Worm (Caenorhabditis elegans) whole organism, L4 larva: Measurements from ENCODE around the gene ZK512.11.

Source experiments
- F44E2.7 ChIP-seq: fragments of 200-800 bp; sonication (Bioruptor generic); IDR thresholded peaks from 2 replicates; pipeline ENCODE4 v2.1.2; 2022; ENCODE audit warnings: missing genetic modification characterization, missing compliant biosample characterization
- ceh-32 ChIP-seq: sonication (generic microtip); optimal IDR thresholded peaks from 2 replicates; lab custom pipeline; 2016; ENCODE audit warnings: mild to moderate bottlenecking, missing genetic modification characterization, missing compliant biosample characterization; ENCODE audit not compliant: poor library complexity
- dpl-1 ChIP-seq: fragments of 150-350 bp; optimal IDR thresholded peaks from 2 replicates; lab custom pipeline; 2014; ENCODE audit warnings: missing biosample characterization, missing genetic modification reagents, missing genetic modification characterization
- egl-43 ChIP-seq: fragments of 200-800 bp; sonication (Bioruptor generic); IDR thresholded peaks from 2 replicates; pipeline ENCODE4 v1.3.6; 2022; ENCODE audit warnings: missing genetic modification reagents, missing genetic modification characterization, missing compliant biosample characterization
- lin-1 ChIP-seq: fragments of 200-800 bp; sonication (Bioruptor generic); IDR thresholded peaks from 2 replicates; pipeline ENCODE4 v1.3.6; 2022; ENCODE audit warnings: missing genetic modification reagents, missing genetic modification characterization, missing compliant biosample characterization
- lin-13 ChIP-seq: fragments of 150-350 bp; optimal IDR thresholded peaks from 2 replicates; lab custom pipeline; 2014; ENCODE audit warnings: missing biosample characterization, missing genetic modification reagents, missing genetic modification characterization
- lin-39 ChIP-seq: fragments of 150-350 bp; optimal IDR thresholded peaks from 2 replicates; lab custom pipeline; 2014; ENCODE audit warnings: missing biosample characterization, missing genetic modification reagents, missing genetic modification characterization
- lsy-2 ChIP-seq, 2 experiments: fragments of 150-350 bp in 1 of 2; sonication (generic microtip) in 1 of 2; optimal IDR thresholded peaks; 2 replicates each; lab custom pipeline; 2014 to 2017; ENCODE audit warnings: missing biosample characterization in 2 of 2, missing genetic modification characterization in 2 of 2
- mdt-29 ChIP-seq: fragments of 200-800 bp; sonication (Bioruptor generic); IDR thresholded peaks from 2 replicates; pipeline ENCODE4 v1.3.6; 2022; ENCODE audit warnings: missing genetic modification reagents, missing genetic modification characterization, missing compliant biosample characterization
- mes-2 ChIP-seq: sonication (generic microtip); optimal IDR thresholded peaks from 2 replicates; lab custom pipeline; 2016; ENCODE audit warnings: missing genotype, mild to moderate bottlenecking, missing genetic modification characterization, missing compliant biosample characterization; ENCODE audit not compliant: poor library complexity, severe bottlenecking
- nhr-102 ChIP-seq: sonication (generic microtip); optimal IDR thresholded peaks from 2 replicates; lab custom pipeline; 2016; ENCODE audit warnings: mild to moderate bottlenecking, missing genetic modification characterization, moderate library complexity, missing compliant biosample characterization
- nhr-77 ChIP-seq: fragments of 150-350 bp; optimal IDR thresholded peaks from 2 replicates; lab custom pipeline; 2014; ENCODE audit warnings: missing biosample characterization, missing genetic modification characterization
- pha-4 ChIP-seq, 2 experiments: fragments of 150-350 bp in 1 of 2; fragments of 200-800 bp in 1 of 2; sonication (Bioruptor generic) in 1 of 2; IDR thresholded peaks in 1 of 2; optimal IDR thresholded peaks in 1 of 2; 2 replicates each; pipeline versions ENCODE4 v1.3.6 to Lab custom; 2014 to 2022; ENCODE audit warnings: missing genetic modification characterization in 2 of 2, missing genetic modification reagents in 2 of 2, missing biosample characterization in 1 of 2, missing compliant biosample characterization in 1 of 2
- snpc-1.2 ChIP-seq: fragments of 200-800 bp; sonication (Bioruptor generic); IDR thresholded peaks from 2 replicates; pipeline ENCODE4 v1.3.6; 2022; ENCODE audit warnings: missing genetic modification reagents, missing genetic modification characterization, missing compliant biosample characterization
- tra-1 ChIP-seq: fragments of 200-800 bp; sonication (Bioruptor generic); IDR thresholded peaks from 2 replicates; pipeline ENCODE4 v1.3.6; 2022; ENCODE audit warnings: missing genetic modification reagents, missing genetic modification characterization, missing compliant biosample characterization
- unc-62 ChIP-seq, 3 experiments: fragments of 150-350 bp in 1 of 3; sonication (generic microtip); optimal IDR thresholded peaks in 2 of 3; peaks in 1 of 3; 1 replicate in 1 of 3; 2 replicates in 2 of 3; lab custom pipeline; 2014 to 2017; ENCODE audit warnings: missing biosample characterization in 3 of 3, missing genetic modification characterization in 3 of 3, missing genetic modification reagents in 3 of 3, missing genotype in 1 of 3
- zip-2 ChIP-seq: fragments of 150-350 bp; optimal IDR thresholded peaks from 2 replicates; lab custom pipeline; 2014; ENCODE audit warnings: missing biosample characterization, missing genetic modification characterization
- ztf-11 ChIP-seq: fragments of 150-350 bp; optimal IDR thresholded peaks from 2 replicates; lab custom pipeline; 2014; ENCODE audit warnings: missing biosample characterization, missing genetic modification characterization

ZK512.11 gene

ce11 chrIII:9181246-9181645 lies 37.2 kb downstream of the ZK512.11 start, which contains the start of gene tax-4:
Gene tax-4 (plus strand): TSS chrIII:9181546.
- peak in 1 of 2 experiments; percentile 38 for TF ChIP-seq unc-62 (GFP tag; optimal IDR thresholded peaks at IDR 0.05 in 1 of 2; lab: Kevin White, UChicago)
- TF ChIP-seq unc-62 (tag; optimal IDR thresholded peaks at IDR 0.05; lab: Kevin White, UChicago): no peak
- no peak for TF ChIP-seq nhr-102 (tag; lab: Kevin White, UChicago)

ce11 chrIII:9185722-9186121 lies 41.7 kb downstream of the ZK512.11 start, which contains the start of gene ZC84.7:
Gene ZC84.7 (plus strand): TSS chrIII:9186022.
- TF ChIP-seq nhr-77 (tag; lab: Kevin White, UChicago) (no peak), ztf-11 (tag; lab: Kevin White, UChicago) (no peak), zip-2 (tag; lab: Kevin White, UChicago) (no peak), lsy-2 (tag; optimal IDR thresholded peaks at IDR 0.05; lab: Kevin White, UChicago) (no peak), mes-2 (no peak)

DNA sequence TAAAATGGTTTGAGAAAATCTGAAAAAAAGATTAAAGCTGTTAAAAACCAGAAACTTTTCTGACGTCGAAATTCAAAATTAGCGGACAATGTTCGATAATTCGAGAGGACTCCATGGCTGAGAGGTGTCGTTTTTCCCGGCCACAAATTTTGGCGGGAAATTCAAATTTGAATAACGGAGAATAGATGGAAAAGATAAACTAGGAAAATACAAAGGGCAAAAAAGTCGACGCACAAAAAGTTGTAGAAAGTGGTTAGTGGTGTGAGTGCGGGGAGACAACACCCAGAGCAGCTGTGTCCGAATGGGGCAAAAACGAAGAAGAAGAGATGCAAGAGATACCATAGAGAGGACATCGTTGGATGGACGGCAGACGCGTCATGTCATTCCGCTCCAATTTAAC lies 47.1 kb downstream of the ZK512.11 start, which contains the start of gene cls-3:
TSS of gene cls-3 (minus strand) at position 19 of the 400 bp plus-strand sequence.
- TF ChIP-seq lin-13 (GFP tag; lab: Kevin White, UChicago): no peak
- TF ChIP-seq F44E2.7 (GFP tag; lab: Robert Waterston, UW): no peak
- TF ChIP-seq dpl-1 (GFP tag; lab: Kevin White, UChicago): peak; percentile 90
- TF ChIP-seq egl-43: no peak
- no peak for TF ChIP-seq snpc-1.2
- TF ChIP-seq lsy-2 (tag; optimal IDR thresholded peaks at IDR 0.05; lab: Kevin White, UChicago): no peak
- no peak for TF ChIP-seq lin-39 (tag; lab: Kevin White, UChicago)
- TF ChIP-seq mes-2: peak; percentile 88
- no peak for TF ChIP-seq lin-1 (GFP tag; lab: Robert Waterston, UW)
- no peak for TF ChIP-seq mdt-29 (GFP tag; lab: Robert Waterston, UW)
- TF ChIP-seq tra-1: no peak
- TF ChIP-seq pha-4 (GFP tag; IDR thresholded peaks at IDR 0.05; lab: Robert Waterston, UW): no peak
- TF ChIP-seq pha-4 (tag; optimal IDR thresholded peaks at IDR 0.05; lab: Kevin White, UChicago): no peak
- no peak for TF ChIP-seq ceh-32 (tag; lab: Kevin White, UChicago)
